Worm (Caenorhabditis elegans) whole organism, L4/young adult: ENCODE data around the gene asm-3.

Experiments used
- W03F9.2 ChIP-seq: fragments of 150-350 bp; optimal IDR thresholded peaks from 2 replicates; lab custom pipeline; 2014; ENCODE audit warnings: missing biosample characterization, missing genetic modification characterization
- dao-5 ChIP-seq: sonication (generic microtip); optimal IDR thresholded peaks from 2 replicates; lab custom pipeline; 2016; ENCODE audit warnings: missing genotype, missing genetic modification characterization, moderate library complexity, missing compliant biosample characterization
- him-1 ChIP-seq: sonication (generic microtip); optimal IDR thresholded peaks from 2 replicates; lab custom pipeline; 2016; ENCODE audit warnings: missing genotype, missing genetic modification reagents, missing genetic modification characterization, missing compliant biosample characterization

asm-3 gene

DNA sequence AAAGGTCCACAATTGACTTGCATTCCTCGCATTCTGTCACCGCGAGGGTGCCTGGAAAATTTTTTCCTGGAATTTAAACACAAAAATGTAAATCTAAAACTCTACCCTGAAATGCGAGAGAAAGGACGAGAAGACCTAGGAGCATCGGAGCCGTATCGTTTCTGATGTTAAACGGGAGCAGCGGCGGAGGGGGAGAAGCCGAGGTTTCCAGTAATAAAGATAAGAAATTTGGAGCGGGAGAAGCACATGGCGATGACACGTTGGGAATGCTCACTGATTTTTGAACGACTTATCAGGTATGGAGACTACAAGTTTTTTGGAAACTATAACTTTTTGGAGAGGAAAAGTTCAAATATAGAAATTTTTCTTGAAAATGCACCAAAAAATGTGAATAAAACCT lies at the start of gene asm-3:
asm-3 (minus strand) TSS at position 215 of the 400 bp plus-strand sequence.
- no peak for TF ChIP-seq him-1 (tag; lab: Kevin White, UChicago)
- no peak for TF ChIP-seq W03F9.2
- TF ChIP-seq dao-5 = no peak

ce11 chrIV:572487-572886 lies 48.9 kb upstream of the asm-3 start, which contains the start of gene gex-2:
gex-2 (plus strand) TSS chrIV:572769.
- no peak for TF ChIP-seq W03F9.2

ce11 chrIV:570799-571300 lies 47.2 kb upstream of the asm-3 start, which contains the start of gene F56A11.5:
F56A11.5 (minus strand) TSS chrIV:570849.
- TF ChIP-seq dao-5 (no peak), him-1 (tag; lab: Kevin White, UChicago) (no peak), W03F9.2 (no peak)

- no peak for TF ChIP-seq W03F9.2
- TF ChIP-seq him-1 (tag; lab: Kevin White, UChicago) = no peak
- no peak for TF ChIP-seq dao-5
Measured at ce11 chrIV:564000-564399, 40.4 kb upstream of the asm-3 start.

ce11 chrIV:563417-563816 lies 39.8 kb upstream of the asm-3 start:
- TF ChIP-seq W03F9.2 (no peak), dao-5 (no peak), him-1 (tag; lab: Kevin White, UChicago) (no peak)

DNA sequence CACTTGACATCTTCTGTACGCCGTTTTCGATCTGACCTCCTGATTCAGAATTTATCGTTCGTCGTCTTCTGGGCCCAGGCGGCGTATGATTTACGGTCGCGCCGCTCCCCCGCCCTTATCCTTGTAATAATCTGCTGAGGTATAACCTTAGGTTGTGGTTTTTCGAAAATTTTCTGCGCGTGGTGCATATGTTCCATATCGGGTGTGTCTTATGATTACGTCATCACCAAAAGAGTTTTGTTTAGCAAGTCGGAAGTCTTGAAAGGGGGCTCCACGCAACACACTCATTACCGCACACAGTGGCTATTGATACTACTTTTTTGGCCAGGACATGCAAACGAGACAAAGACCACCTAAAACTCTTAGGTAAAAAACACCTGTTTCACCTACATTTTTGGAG lies 37.2 kb upstream of the asm-3 start:
- TF ChIP-seq him-1 (tag; lab: Kevin White, UChicago) (no peak), dao-5 (no peak), W03F9.2 (no peak)

- TF ChIP-seq him-1 (tag; lab: Kevin White, UChicago) = no peak
- no peak for TF ChIP-seq W03F9.2
- no peak for TF ChIP-seq dao-5
Measured at ce11 chrIV:560314-560713, 36.7 kb upstream of the asm-3 start.

DNA sequence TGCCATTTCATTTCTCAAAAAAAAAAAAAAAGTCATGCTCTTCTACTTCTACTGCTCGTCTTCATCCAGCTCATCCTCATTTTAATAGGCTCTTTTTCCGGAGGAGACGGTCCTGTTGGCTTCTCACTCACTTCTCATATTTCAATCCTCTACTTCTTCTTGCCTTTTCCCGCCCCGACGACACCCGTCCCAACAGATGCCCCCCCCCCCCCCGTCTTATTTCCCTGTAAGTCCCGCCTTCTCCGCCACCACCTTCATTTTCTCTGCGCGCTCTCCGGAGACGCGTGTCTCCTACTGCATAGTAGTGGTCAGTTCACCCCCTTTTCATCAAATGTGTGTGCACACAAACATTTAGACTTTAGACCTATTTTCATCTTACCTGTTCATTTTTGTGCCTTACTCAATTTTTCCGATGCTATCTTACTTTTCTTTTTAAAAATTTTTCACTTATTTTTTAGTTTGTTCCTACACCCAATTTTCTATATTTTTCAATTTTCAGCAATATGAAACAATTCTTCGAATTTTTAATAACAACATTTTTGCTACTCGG lies 35.2 kb upstream of the asm-3 start, which contains the start of gene efn-4:
efn-4 (plus strand) TSS at position 500 of the 550 bp plus-strand sequence.
- TF ChIP-seq him-1 (tag; lab: Kevin White, UChicago) (no peak), W03F9.2 (no peak), dao-5 (no peak)

- TF ChIP-seq W03F9.2 (no peak), dao-5 (no peak), him-1 (tag; lab: Kevin White, UChicago) (no peak)
Measured at ce11 chrIV:554005-554404, 30.4 kb upstream of the asm-3 start.

ce11 chrIV:551923-552322 lies 28.3 kb upstream of the asm-3 start:
- TF ChIP-seq W03F9.2 = no peak

DNA sequence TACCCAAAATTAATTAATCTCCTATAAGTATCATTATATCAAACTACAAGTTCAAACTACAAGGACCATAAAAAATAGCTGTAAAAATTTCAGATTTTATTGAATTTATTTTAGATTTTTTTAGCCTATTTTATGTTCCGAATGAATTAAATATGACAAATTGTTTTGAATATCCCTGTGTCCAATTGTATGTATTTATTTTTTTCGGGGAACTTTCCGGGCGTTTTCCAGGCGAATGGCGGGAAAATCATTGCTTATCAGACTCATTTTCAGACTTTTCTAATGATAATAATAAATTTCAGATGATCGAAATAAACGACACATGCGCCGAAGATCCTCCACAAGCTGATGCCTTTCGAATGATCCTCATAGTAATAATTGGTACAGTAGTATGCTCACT lies 24.4 kb upstream of the asm-3 start, which contains the start of gene F56A11.4:
F56A11.4 (plus strand) TSS at position 301 of the 400 bp plus-strand sequence.
- TF ChIP-seq him-1 (tag; lab: Kevin White, UChicago) = no peak
- no peak for TF ChIP-seq dao-5

DNA sequence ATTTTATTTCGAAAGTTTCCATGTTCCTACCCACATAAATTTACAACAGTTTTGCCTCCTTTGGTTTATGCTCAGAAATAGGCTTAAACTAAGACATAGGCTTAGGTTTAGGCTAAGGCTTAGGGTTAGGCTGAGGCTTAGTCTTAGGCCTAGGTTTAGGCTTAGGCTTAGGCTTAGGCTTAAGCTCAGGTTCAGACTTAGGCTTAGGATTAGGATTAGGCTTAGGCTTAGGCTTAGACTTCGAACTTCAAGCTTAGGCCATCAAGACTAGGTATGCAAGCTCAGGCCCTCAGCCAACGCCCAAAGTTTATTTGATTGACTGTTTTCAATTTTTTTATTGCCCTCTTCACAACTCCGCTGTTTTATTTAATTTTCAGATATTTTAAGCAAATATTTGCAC lies 22.2 kb upstream of the asm-3 start:
- TF ChIP-seq dao-5 (no peak), him-1 (tag; lab: Kevin White, UChicago) (no peak), W03F9.2 (no peak)

DNA sequence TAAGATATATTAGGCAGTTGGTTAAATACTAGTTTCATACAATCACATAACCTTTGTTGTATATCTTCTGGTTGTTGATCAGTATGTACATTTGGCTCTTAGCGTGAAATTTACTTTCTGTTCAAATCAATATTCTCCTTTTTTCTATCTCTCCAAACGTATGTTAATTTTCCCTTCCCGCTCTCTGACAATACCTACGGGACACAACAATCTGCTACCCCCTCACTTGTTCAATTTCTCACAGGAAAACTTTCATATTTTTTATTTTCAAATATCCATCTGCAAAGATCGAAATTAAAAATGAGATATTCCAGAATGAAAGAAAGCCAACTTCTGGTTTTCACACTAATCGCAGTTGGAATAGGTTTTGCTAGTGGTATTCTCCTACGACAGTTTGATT lies 8.2 kb upstream of the asm-3 start, which contains the start of gene glt-7:
glt-7 (plus strand) TSS at position 301 of the 400 bp plus-strand sequence.
- TF ChIP-seq dao-5 (no peak), W03F9.2 (no peak), him-1 (tag; lab: Kevin White, UChicago) (no peak)

DNA sequence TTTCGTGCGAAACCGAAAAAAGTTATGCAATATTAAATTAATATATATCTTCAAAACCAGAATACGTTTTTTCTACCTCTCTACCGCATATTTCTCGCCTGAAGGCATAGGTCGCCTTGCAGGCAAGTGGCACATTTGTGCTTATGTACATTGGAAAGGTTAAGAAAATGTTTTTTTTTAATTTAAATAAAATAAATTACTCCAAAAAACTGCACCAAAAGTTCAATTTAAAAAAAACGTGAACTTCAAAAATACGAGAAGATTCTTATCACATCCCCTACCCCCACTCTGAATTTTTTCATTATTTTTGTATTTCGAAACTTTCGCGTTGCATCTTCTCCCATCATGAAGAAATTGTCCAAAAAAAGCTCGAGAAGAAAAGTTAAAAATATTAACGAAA lies 743 bp upstream of the asm-3 start, which contains the start of gene W03G1.2:
W03G1.2 (plus strand) TSS at position 301 of the 400 bp plus-strand sequence.
- no peak for TF ChIP-seq dao-5
- no peak for TF ChIP-seq W03F9.2
- no peak for TF ChIP-seq him-1 (tag; lab: Kevin White, UChicago)

DNA sequence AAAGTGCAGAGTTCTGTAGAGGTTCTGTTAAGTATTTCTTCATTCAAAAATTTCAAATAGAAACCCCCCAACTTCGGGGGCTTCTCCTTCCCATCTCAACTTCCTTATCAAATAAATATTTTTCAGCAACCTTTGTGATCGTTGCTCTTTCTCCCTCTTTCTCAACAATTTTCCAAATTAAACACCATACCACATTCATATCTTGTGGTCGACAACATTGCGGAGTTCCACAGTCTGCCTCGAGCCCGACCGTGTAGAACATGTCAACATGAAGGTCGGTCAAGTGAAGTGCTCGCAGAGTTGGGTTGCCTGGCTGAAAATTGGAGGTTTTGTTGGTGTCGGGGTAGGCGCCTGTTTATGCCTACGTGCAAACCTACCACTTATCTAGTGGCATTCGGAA lies 1.0 kb downstream of the asm-3 start:
- TF ChIP-seq W03F9.2 (no peak), him-1 (tag; lab: Kevin White, UChicago) (no peak), dao-5 (no peak)

DNA sequence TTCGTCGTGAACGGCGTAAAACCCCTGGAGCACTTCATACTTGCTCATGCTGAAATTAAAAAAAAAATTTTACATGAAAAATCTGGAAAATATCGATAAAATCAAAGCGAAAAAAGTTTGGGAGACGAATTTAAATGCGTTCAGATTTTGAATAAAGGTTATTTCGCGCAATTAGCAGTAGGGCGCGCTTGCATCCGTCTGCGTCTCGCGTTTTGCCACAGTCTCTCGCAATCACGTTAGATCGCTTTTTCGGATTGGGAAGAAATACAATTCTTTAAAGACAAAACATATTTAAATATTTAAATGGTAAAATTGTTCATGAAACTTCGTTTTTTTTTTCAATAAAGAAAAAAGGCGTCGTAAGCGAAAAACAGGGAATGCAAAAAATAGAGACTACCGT lies 4.2 kb downstream of the asm-3 start, which contains the start of gene pig-1:
pig-1 (minus strand) TSS at position 49 of the 400 bp plus-strand sequence.
- TF ChIP-seq him-1 (tag; lab: Kevin White, UChicago) (no peak), W03F9.2 (peak; percentile 27)
